Worm (Caenorhabditis elegans) whole organism, L1 larva: ENCODE data around the gene nhr-46.
A peak's percentile ranks its signal among the peaks of the same experiment; 100 is the strongest.

Experiments used
- Y116A8C.19 ChIP-seq: sonication (generic microtip); optimal IDR thresholded peaks from 2 replicates; lab custom pipeline; 2016; ENCODE audit warnings: missing compliant biosample characterization, missing genetic modification characterization, borderline replicate concordance
- blmp-1 ChIP-seq: fragments of 150-350 bp; optimal IDR thresholded peaks from 2 replicates; lab custom pipeline; 2014; ENCODE audit warnings: missing biosample characterization, missing genetic modification characterization
- ceh-8 ChIP-seq: fragments of 200-800 bp; sonication (Bioruptor generic); optimal IDR thresholded peaks from 2 replicates; lab custom pipeline; 2018; ENCODE audit warnings: mild to moderate bottlenecking, missing genetic modification characterization, moderate library complexity, missing compliant biosample characterization
- ceh-90 ChIP-seq: sonication (generic microtip); optimal IDR thresholded peaks from 2 replicates; lab custom pipeline; 2016; ENCODE audit warnings: missing genetic modification characterization, missing compliant biosample characterization
- dpl-1 ChIP-seq, 3 experiments: fragments of 150-350 bp in 2 of 3; sonication (generic microtip) in 1 of 3; optimal IDR thresholded peaks; 2 replicates each; lab custom pipeline; 2014 to 2017; ENCODE audit warnings: missing biosample characterization in 3 of 3, missing genetic modification characterization in 3 of 3, missing genetic modification reagents in 3 of 3
- egl-27 ChIP-seq, 2 experiments: fragments of 150-350 bp in 1 of 2; sonication (generic microtip); optimal IDR thresholded peaks; 3 replicates each; lab custom pipeline; 2017 to 2018; ENCODE audit warnings: missing biosample characterization in 2 of 2, missing genetic modification characterization in 2 of 2, missing genetic modification reagents in 2 of 2
- elt-2 ChIP-seq: sonication (generic microtip); optimal IDR thresholded peaks from 2 replicates; lab custom pipeline; 2016; ENCODE audit warnings: missing genetic modification characterization, mild to moderate bottlenecking, inconsistent platforms, missing compliant biosample characterization, missing genetic modification reagents
- elt-3 ChIP-seq, 6 experiments: fragments of 150-350 bp in 1 of 6; sonication (generic microtip); optimal IDR thresholded peaks; 2 replicates each; lab custom pipeline; 2017 to 2018; ENCODE audit warnings: missing biosample characterization in 6 of 6, missing genetic modification characterization in 6 of 6, inconsistent platforms in 1 of 6
- fkh-10 ChIP-seq: sonication (generic microtip); optimal IDR thresholded peaks from 2 replicates; lab custom pipeline; 2017; ENCODE audit warnings: missing biosample characterization, missing genetic modification reagents, missing genetic modification characterization
- fkh-4 ChIP-seq: sonication (generic microtip); optimal IDR thresholded peaks from 2 replicates; lab custom pipeline; 2016; ENCODE audit warnings: missing compliant biosample characterization, missing genetic modification characterization, borderline replicate concordance
- hlh-17 ChIP-seq: fragments of 200-800 bp; sonication (Bioruptor generic); optimal IDR thresholded peaks from 2 replicates; lab custom pipeline; 2018; ENCODE audit warnings: missing genetic modification characterization, mild to moderate bottlenecking, missing compliant biosample characterization, moderate library complexity, borderline replicate concordance
- hlh-4 ChIP-seq: sonication (generic microtip); optimal IDR thresholded peaks from 2 replicates; lab custom pipeline; 2016; ENCODE audit warnings: mild to moderate bottlenecking, missing genetic modification characterization, missing compliant biosample characterization
- hpl-2 ChIP-seq: fragments of 150-350 bp; optimal IDR thresholded peaks from 2 replicates; lab custom pipeline; 2014; ENCODE audit warnings: missing biosample characterization, missing genetic modification reagents, missing genetic modification characterization
- isw-1 ChIP-seq: fragments of 200-800 bp; sonication (Bioruptor generic); IDR thresholded peaks from 2 replicates; pipeline ENCODE4 v1.3.6; 2022; ENCODE audit warnings: missing genetic modification characterization, missing compliant biosample characterization
- lin-13 ChIP-seq: fragments of 150-350 bp; optimal IDR thresholded peaks from 2 replicates; lab custom pipeline; 2014; ENCODE audit warnings: missing biosample characterization, missing genetic modification reagents, missing genetic modification characterization
- lin-14 ChIP-seq: fragments of 200-800 bp; sonication (Bioruptor generic); optimal IDR thresholded peaks from 2 replicates; lab custom pipeline; 2018; ENCODE audit warnings: mild to moderate bottlenecking, missing genetic modification characterization, moderate library complexity, missing compliant biosample characterization
- lin-35 ChIP-seq, 2 experiments: fragments of 150-350 bp; optimal IDR thresholded peaks; 2 replicates each; lab custom pipeline; 2014; ENCODE audit warnings: missing biosample characterization in 2 of 2, missing genetic modification characterization in 2 of 2, missing genetic modification reagents in 2 of 2
- nhr-12 ChIP-seq: sonication (generic microtip); optimal IDR thresholded peaks from 2 replicates; lab custom pipeline; 2017; ENCODE audit warnings: missing biosample characterization, missing genetic modification characterization
- nhr-19 ChIP-seq: fragments of 200-800 bp; sonication (Bioruptor generic); conservative IDR thresholded peaks from 2 replicates; pipeline ENCODE4 v1.3.6; 2022; ENCODE audit warnings: missing genetic modification characterization, missing compliant biosample characterization
- nhr-20 ChIP-seq: sonication (generic microtip); optimal IDR thresholded peaks from 2 replicates; lab custom pipeline; 2016; ENCODE audit warnings: mild to moderate bottlenecking, missing genetic modification characterization, missing compliant biosample characterization
- nhr-71 ChIP-seq: sonication (generic microtip); optimal IDR thresholded peaks from 2 replicates; lab custom pipeline; 2016; ENCODE audit warnings: mild to moderate bottlenecking, missing genetic modification characterization, moderate library complexity, missing compliant biosample characterization
- nhr-77 ChIP-seq: fragments of 150-350 bp; optimal IDR thresholded peaks from 2 replicates; lab custom pipeline; 2014; ENCODE audit warnings: missing biosample characterization, missing genetic modification characterization
- nhr-84 ChIP-seq: sonication (generic microtip); optimal IDR thresholded peaks from 2 replicates; lab custom pipeline; 2017; ENCODE audit warnings: missing biosample characterization, missing genetic modification characterization
- nhr-85 ChIP-seq: sonication (generic microtip); peaks from one replicate; lab custom pipeline; 2016; ENCODE audit warnings: missing genetic modification characterization, inconsistent platforms, missing compliant biosample characterization
- nhr-90 ChIP-seq: sonication (generic microtip); optimal IDR thresholded peaks from 2 replicates; lab custom pipeline; 2016; ENCODE audit warnings: mild to moderate bottlenecking, missing genetic modification characterization, missing compliant biosample characterization; ENCODE audit not compliant: poor library complexity
- pag-3 ChIP-seq: sonication (generic microtip); optimal IDR thresholded peaks from 2 replicates; lab custom pipeline; 2017; ENCODE audit warnings: missing genetic modification characterization, mild to moderate bottlenecking, missing compliant biosample characterization, antibody characterized with exemption, borderline replicate concordance; ENCODE audit not compliant: insufficient read depth
- pax-3 ChIP-seq: fragments of 200-800 bp; sonication (Bioruptor generic); optimal IDR thresholded peaks from 2 replicates; lab custom pipeline; 2018; ENCODE audit warnings: mild to moderate bottlenecking, missing genetic modification characterization, moderate library complexity, missing compliant biosample characterization
- pqm-1 ChIP-seq: sonication (generic microtip); optimal IDR thresholded peaks from 3 replicates; lab custom pipeline; 2017; ENCODE audit warnings: missing biosample characterization, missing genetic modification characterization
- skn-1 ChIP-seq: fragments of 150-350 bp; optimal IDR thresholded peaks from 2 replicates; lab custom pipeline; 2014; ENCODE audit warnings: missing biosample characterization, missing genetic modification characterization
- snpc-4 ChIP-seq: fragments of 150-350 bp; optimal IDR thresholded peaks from 2 replicates; lab custom pipeline; 2014; ENCODE audit warnings: missing biosample characterization, missing genetic modification characterization
- sox-4 ChIP-seq: sonication (generic microtip); optimal IDR thresholded peaks from 2 replicates; lab custom pipeline; 2016; ENCODE audit warnings: missing genetic modification characterization, missing compliant biosample characterization
- sptf-1 ChIP-seq: fragments of 150-350 bp; optimal IDR thresholded peaks from 2 replicates; lab custom pipeline; 2014; ENCODE audit warnings: missing biosample characterization, missing genetic modification characterization
- sup-37 ChIP-seq: fragments of 200-800 bp; sonication (Bioruptor generic); optimal IDR thresholded peaks from 2 replicates; lab custom pipeline; 2018; ENCODE audit warnings: mild to moderate bottlenecking, missing genetic modification characterization, missing compliant biosample characterization
- tbx-2 ChIP-seq: sonication (generic microtip); optimal IDR thresholded peaks from 2 replicates; lab custom pipeline; 2016; ENCODE audit warnings: missing genetic modification characterization, missing compliant biosample characterization
- tlp-1 ChIP-seq: fragments of 150-350 bp; optimal IDR thresholded peaks from 2 replicates; lab custom pipeline; 2014; ENCODE audit warnings: missing biosample characterization, missing genetic modification characterization
- unc-30 ChIP-seq: sonication (generic microtip); optimal IDR thresholded peaks from 2 replicates; lab custom pipeline; 2017; ENCODE audit warnings: missing biosample characterization, missing genetic modification characterization
- unc-86 ChIP-seq: sonication (generic microtip); optimal IDR thresholded peaks from 2 replicates; lab custom pipeline; 2016; ENCODE audit warnings: missing genetic modification characterization, missing compliant biosample characterization
- unc-98 ChIP-seq: fragments of 200-800 bp; sonication (Bioruptor generic); IDR thresholded peaks from 2 replicates; pipeline ENCODE4 v1.3.6; 2022; ENCODE audit warnings: missing genetic modification characterization, missing compliant biosample characterization
- xbp-1 ChIP-seq: sonication (generic microtip); optimal IDR thresholded peaks from 2 replicates; lab custom pipeline; 2016; ENCODE audit warnings: missing genetic modification characterization, missing compliant biosample characterization
- zip-4 ChIP-seq: fragments of 200-800 bp; sonication (Bioruptor generic); optimal IDR thresholded peaks from 2 replicates; lab custom pipeline; 2018; ENCODE audit warnings: mild to moderate bottlenecking, missing genetic modification characterization, moderate library complexity, missing compliant biosample characterization
- ztf-11 ChIP-seq, 2 experiments: sonication (generic microtip); optimal IDR thresholded peaks; 2 replicates each; lab custom pipeline; 2016 to 2017; ENCODE audit warnings: missing genetic modification characterization in 2 of 2, missing biosample characterization in 1 of 2, missing compliant biosample characterization in 1 of 2
- ztf-4 ChIP-seq: fragments of 150-350 bp; optimal IDR thresholded peaks from 2 replicates; lab custom pipeline; 2014; ENCODE audit warnings: missing biosample characterization, missing genetic modification characterization

Gene nhr-46

ce11 chrIV:5790993-5791392, 33.3 kb upstream of the nhr-46 start, which contains the start of gene C31H1.2:
Gene C31H1.2, plus strand, starts transcription at chrIV:5791293.
- TF ChIP-seq hpl-2 (GFP tag; lab: Kevin White, UChicago) (no peak), unc-86 (no peak), elt-2 (no peak), nhr-71 (no peak), Y116A8C.19 (no peak), ceh-90 (tag; lab: Kevin White, UChicago) (no peak), pqm-1 (tag; lab: Kevin White, UChicago) (no peak), hlh-4 (tag; lab: Kevin White, UChicago) (no peak), ceh-8 (GFP tag; lab: Kevin White, UChicago) (no peak), nhr-84 (tag; lab: Kevin White, UChicago) (no peak), fkh-10 (GFP tag; lab: Kevin White, UChicago) (no peak), lin-35 (GFP tag; optimal IDR thresholded peaks at IDR 0.05; lab: Kevin White, UChicago) (no peak)
- TF ChIP-seq, all 84 proteins: peak for 0

- TF ChIP-seq sup-37 (GFP tag; lab: Kevin White, UChicago) (no peak), lin-14 (GFP tag; lab: Kevin White, UChicago) (no peak), nhr-71 (no peak), unc-98 (no peak), sptf-1 (tag; lab: Kevin White, UChicago) (no peak), ceh-90 (tag; lab: Kevin White, UChicago) (no peak), nhr-12 (tag; lab: Kevin White, UChicago) (no peak), zip-4 (GFP tag; lab: Kevin White, UChicago) (no peak)
Observed at ce11 chrIV:5783675-5784074, 26.0 kb upstream of the nhr-46 start.

DNA sequence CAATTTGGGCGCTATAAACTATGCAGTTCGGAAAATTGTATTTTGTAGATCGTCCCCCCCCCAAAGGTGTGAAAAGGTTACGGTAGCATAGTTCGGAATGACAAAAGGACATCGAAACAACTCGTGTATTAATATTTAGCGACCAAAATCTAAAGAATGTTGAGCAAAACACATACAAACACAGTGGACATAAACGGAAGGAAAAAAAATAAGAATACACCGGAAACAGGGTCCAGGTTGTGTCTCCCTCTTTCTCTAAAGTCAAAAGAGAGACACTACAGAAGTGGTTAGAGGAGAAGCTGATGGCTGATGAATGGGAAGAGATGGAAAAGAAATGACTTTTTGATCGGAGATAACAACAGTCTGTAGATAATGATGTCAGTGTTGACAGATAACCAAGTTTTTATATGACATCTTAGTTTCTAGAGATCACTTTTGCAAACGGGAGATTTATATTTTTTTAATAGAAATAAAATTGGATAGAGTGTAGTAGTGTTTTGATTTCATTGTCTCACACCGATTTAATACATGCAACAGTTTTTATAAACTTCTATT, 22.6 kb upstream of the nhr-46 start:
- peak; percentile 65 for TF ChIP-seq nhr-85 (tag; lab: Kevin White, UChicago)
- peak in 2 of 6 experiments; percentile 37 to 72 for TF ChIP-seq elt-3 (tag; optimal IDR thresholded peaks at IDR 0.05; lab: Kevin White, UChicago)
- TF ChIP-seq blmp-1 (tag; lab: Kevin White, UChicago) = peak; percentile 49
- peak; percentile 60 for TF ChIP-seq nhr-20 (tag; lab: Kevin White, UChicago)
- TF ChIP-seq nhr-71 = peak; percentile 63
- no peak for TF ChIP-seq tlp-1 (tag; lab: Kevin White, UChicago)

ce11 chrIV:5779537-5779936, 21.9 kb upstream of the nhr-46 start:
- TF ChIP-seq nhr-19 (GFP tag; lab: Robert Waterston, UW) = no peak
- peak; percentile 5 for TF ChIP-seq nhr-71
- no peak for TF ChIP-seq ztf-4 (tag; lab: Kevin White, UChicago)
- TF ChIP-seq ceh-8 (GFP tag; lab: Kevin White, UChicago) = no peak
- no peak for TF ChIP-seq unc-30 (tag; lab: Kevin White, UChicago)
- TF ChIP-seq elt-3 (tag; optimal IDR thresholded peaks at IDR 0.05; lab: Kevin White, UChicago) = no peak
- peak; percentile 64 for TF ChIP-seq nhr-85 (tag; lab: Kevin White, UChicago)
- no peak for TF ChIP-seq lin-13 (GFP tag; lab: Kevin White, UChicago)
- TF ChIP-seq nhr-12 (tag; lab: Kevin White, UChicago) = no peak
- TF ChIP-seq, all 84 proteins: peak for 2

ce11 chrIV:5778342-5778741, 20.7 kb upstream of the nhr-46 start:
- TF ChIP-seq snpc-4 (tag; lab: Kevin White, UChicago) (no peak), hlh-17 (GFP tag; lab: Kevin White, UChicago) (no peak), nhr-90 (tag; lab: Kevin White, UChicago) (peak; percentile 82), xbp-1 (tag; lab: Kevin White, UChicago) (peak; percentile 15), pax-3 (tag; lab: Kevin White, UChicago) (no peak), sox-4 (tag; lab: Kevin White, UChicago) (no peak), nhr-20 (tag; lab: Kevin White, UChicago) (peak; percentile 93), Y116A8C.19 (no peak), elt-2 (peak; percentile 52), lin-35 (GFP tag; optimal IDR thresholded peaks at IDR 0.05; lab: Kevin White, UChicago) (peak in 1 of 2 experiments; percentile 58), hpl-2 (GFP tag; lab: Kevin White, UChicago) (no peak), pag-3 (tag; lab: Kevin White, UChicago) (no peak), isw-1 (GFP tag; lab: Robert Waterston, UW) (no peak), ztf-11 (tag; optimal IDR thresholded peaks at IDR 0.05; lab: Kevin White, UChicago) (no peak), skn-1 (no peak), fkh-4 (tag; lab: Kevin White, UChicago) (no peak), dpl-1 (GFP tag; optimal IDR thresholded peaks at IDR 0.05; lab: Kevin White, UChicago) (peak in 1 of 3 experiments; percentile 23), tbx-2 (tag; lab: Kevin White, UChicago) (peak; percentile 77), nhr-77 (tag; lab: Kevin White, UChicago) (no peak), sptf-1 (tag; lab: Kevin White, UChicago) (no peak), egl-27 (tag; optimal IDR thresholded peaks at IDR 0.05; lab: Kevin White, UChicago) (no peak), nhr-85 (tag; lab: Kevin White, UChicago) (peak; percentile 95)
